Worm (Caenorhabditis elegans): ENCODE measurements around the gene Y47D7A.3.

The Y47D7A.3 gene

ce11 chrV:4421475-4421874 is 10.7 kb downstream of the Y47D7A.3 start, which contains the start of gene skr-14:
skr-14 (minus strand) TSS chrV:4421575.
- no peak for TF ChIP-seq lin-38 (GFP tag; IDR thresholded peaks at IDR 0.05)
- no peak for TF ChIP-seq gei-8 (GFP tag; optimal IDR thresholded peaks at IDR 0.05)
- TF ChIP-seq ztf-11 (tag; optimal IDR thresholded peaks at IDR 0.05) = no peak
- TF ChIP-seq mep-1 (tag; optimal IDR thresholded peaks at IDR 0.05) = no peak
- TF ChIP-seq nhr-28 (tag; optimal IDR thresholded peaks at IDR 0.05) = no peak
- no peak for TF ChIP-seq pqm-1 (tag; optimal IDR thresholded peaks at IDR 0.05)
- no peak for TF ChIP-seq ceh-82 (tag; optimal IDR thresholded peaks at IDR 0.05)
- TF ChIP-seq mes-2 (tag; optimal IDR thresholded peaks at IDR 0.05; ENCODE audit: poor library complexity, severe bottlenecking) = no peak
- no peak for TF ChIP-seq ceh-62 (tag; optimal IDR thresholded peaks at IDR 0.05)
- TF ChIP-seq lim-7 (GFP tag; IDR thresholded peaks at IDR 0.05) = no peak
- TF ChIP-seq nhr-48 (tag; optimal IDR thresholded peaks at IDR 0.05) = no peak
- TF ChIP-seq skn-1 (tag; optimal IDR thresholded peaks at IDR 0.05) = no peak
- TF ChIP-seq fos-1 (tag; optimal IDR thresholded peaks at IDR 0.05) = no peak
- TF ChIP-seq daf-8 (GFP tag; IDR thresholded peaks at IDR 0.05) = no peak
- no peak for TF ChIP-seq spr-3 (GFP tag; optimal IDR thresholded peaks at IDR 0.05)
- TF ChIP-seq lsy-2 (tag; optimal IDR thresholded peaks at IDR 0.05) = no peak
- TF ChIP-seq ceh-44 (GFP tag; IDR thresholded peaks at IDR 0.05) = no peak
- no peak for TF ChIP-seq F44E2.7 (GFP tag; IDR thresholded peaks at IDR 0.05)

ce11 chrV:4422127-4422526 is 11.4 kb downstream of the Y47D7A.3 start, which contains the start of gene skr-7:
skr-7 (plus strand) TSS chrV:4422427.
- TF ChIP-seq spr-1 (tag; optimal IDR thresholded peaks at IDR 0.05) (no peak), php-3 (GFP tag; IDR thresholded peaks at IDR 0.05) (no peak), F44E2.7 (GFP tag; IDR thresholded peaks at IDR 0.05) (no peak), tag-97 (GFP tag; IDR thresholded peaks at IDR 0.05) (no peak), nhr-111 (GFP tag; optimal IDR thresholded peaks at IDR 0.05) (no peak), ama-1 (optimal IDR thresholded peaks at IDR 0.05) (no peak)

ce11 chrV:4423087-4423486 is 12.3 kb downstream of the Y47D7A.3 start:
- no peak for TF ChIP-seq nhr-42 (GFP tag; IDR thresholded peaks at IDR 0.05)
- TF ChIP-seq spr-3 (GFP tag; optimal IDR thresholded peaks at IDR 0.05) = no peak
- no peak for TF ChIP-seq D1046.2 (GFP tag; IDR thresholded peaks at IDR 0.05)
- TF ChIP-seq ceh-20 (GFP tag; IDR thresholded peaks at IDR 0.05) = no peak
- TF ChIP-seq unc-39 (tag; optimal IDR thresholded peaks at IDR 0.05) = no peak
- TF ChIP-seq set-16 (GFP tag; IDR thresholded peaks at IDR 0.05) = peak; percentile 63; the same call in 1 of the 2 replicates

- TF ChIP-seq fkh-10 (GFP tag; optimal IDR thresholded peaks at IDR 0.05) = no peak
- TF ChIP-seq spr-3 (GFP tag; optimal IDR thresholded peaks at IDR 0.05) = no peak
- TF ChIP-seq gei-8 (GFP tag; optimal IDR thresholded peaks at IDR 0.05) = no peak
- TF ChIP-seq attf-4 (tag; optimal IDR thresholded peaks at IDR 0.05) = no peak
- TF ChIP-seq lin-38 (GFP tag; IDR thresholded peaks at IDR 0.05) = no peak
- TF ChIP-seq mdt-29 (GFP tag; IDR thresholded peaks at IDR 0.05) = no peak
- TF ChIP-seq dmd-6 (GFP tag; IDR thresholded peaks at IDR 0.05) = no peak
- no peak for TF ChIP-seq F49E8.2 (tag; optimal IDR thresholded peaks at IDR 0.05; ENCODE audit: borderline replicate concordance)
- TF ChIP-seq nhr-77 (tag; optimal IDR thresholded peaks at IDR 0.05) = no peak
- no peak for TF ChIP-seq ztf-7 (tag; optimal IDR thresholded peaks at IDR 0.05)
- TF ChIP-seq mep-1 (tag; optimal IDR thresholded peaks at IDR 0.05) = no peak
- no peak for TF ChIP-seq nhr-237 (tag; optimal IDR thresholded peaks at IDR 0.05)
Measured at ce11 chrV:4423860-4424401, 13.2 kb downstream of the Y47D7A.3 start, which contains the start of the genes Y47D7A.9 and Y47D7A.19. Y47D7A.9 (minus strand) TSS chrV:4423960. Y47D7A.19 (plus strand) TSS chrV:4424351.

- TF ChIP-seq ztf-11 (tag; optimal IDR thresholded peaks at IDR 0.05) = no peak
- peak in 1 of 2 experiments; percentile 28 for TF ChIP-seq unc-62 (GFP tag; optimal IDR thresholded peaks at IDR 0.05 in 1 of 2)
- no peak for TF ChIP-seq unc-62 (tag; optimal IDR thresholded peaks at IDR 0.05)
Measured at ce11 chrV:4428202-4428601, 17.5 kb downstream of the Y47D7A.3 start, which contains the start of gene Y47D7A.11. Y47D7A.11 (minus strand) TSS chrV:4428302.

Data from whole organism, L4 larva.